Fruit fly (Drosophila melanogaster): ENCODE results near the gene CG9175.

Gene CG9175

DNA sequence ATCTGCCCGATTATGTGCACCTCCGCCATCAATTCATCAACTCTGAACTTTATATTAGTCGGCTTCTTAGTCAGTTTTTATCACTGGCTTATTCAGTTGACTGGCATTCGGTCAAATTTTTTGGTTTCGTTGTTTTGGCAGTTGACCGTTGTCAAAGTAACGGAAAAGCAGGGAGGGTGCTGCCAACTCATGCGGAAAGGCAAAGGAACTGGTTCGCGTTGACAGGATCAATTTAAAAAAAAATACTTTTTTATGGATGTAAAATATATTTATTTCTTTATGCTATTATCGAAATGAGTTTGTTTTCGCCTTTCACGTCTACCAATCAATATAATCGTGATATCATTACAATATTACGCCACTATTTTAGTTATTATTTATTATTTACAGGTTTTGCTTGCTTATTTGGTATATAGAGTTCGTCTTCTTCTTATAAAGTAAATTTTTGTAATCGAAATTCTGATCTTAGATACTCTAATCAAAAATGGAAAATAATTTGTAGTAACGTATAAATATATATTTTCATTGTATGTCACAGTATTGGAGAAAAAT, 31.8 kb upstream of the CG9175 start, which contains the start of the genes B9d2, tctn and CG9222:
B9d2 (minus strand) TSS at position 130 of the 552 bp plus-strand sequence.
tctn (minus strand) TSS at position 130 of the 552 bp plus-strand sequence.
CG9222 (plus strand) TSS at position 502 of the 552 bp plus-strand sequence.
- no peak for TF ChIP-seq Dfd (GFP tag; optimal IDR thresholded peaks at IDR 0.05)
- TF ChIP-seq br (GFP tag; optimal IDR thresholded peaks at IDR 0.05) = no peak
- no peak for TF ChIP-seq Abd-B (GFP tag; optimal IDR thresholded peaks at IDR 0.05)
- TF ChIP-seq Jra (GFP tag; optimal IDR thresholded peaks at IDR 0.05) = no peak
- TF ChIP-seq Hr78 (GFP tag; optimal IDR thresholded peaks at IDR 0.05) = no peak
- TF ChIP-seq woc (GFP tag; optimal IDR thresholded peaks at IDR 0.05) = no peak
- TF ChIP-seq OdsH (GFP tag; optimal IDR thresholded peaks at IDR 0.05) = no peak

DNA sequence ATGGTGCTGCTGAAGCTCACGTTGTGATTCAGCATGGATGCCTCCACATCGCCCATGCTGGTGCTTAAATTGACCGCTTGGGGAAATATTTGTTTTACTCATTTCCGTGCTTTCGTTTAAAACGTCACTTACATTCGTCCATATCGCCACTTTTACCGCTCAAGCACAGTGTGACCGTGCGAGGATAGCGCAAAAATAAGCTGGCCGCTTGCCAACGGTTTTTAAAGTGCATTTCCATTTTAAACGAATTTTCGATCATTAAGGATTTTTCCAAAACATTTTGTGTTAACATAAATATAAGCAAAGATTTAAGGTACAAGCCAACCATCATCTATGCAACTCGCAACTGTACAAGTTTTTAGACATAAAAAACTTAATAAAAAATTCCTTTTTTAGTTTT, 28.7 kb upstream of the CG9175 start, which contains the start of gene WDR79:
WDR79 (minus strand) TSS at position 298 of the 400 bp plus-strand sequence.
- TF ChIP-seq rgr (GFP tag; optimal IDR thresholded peaks at IDR 0.05) = peak; percentile 10
- no peak for TF ChIP-seq CrebA (GFP tag; optimal IDR thresholded peaks at IDR 0.05; ENCODE audit: borderline replicate concordance)
- no peak for TF ChIP-seq Jra (GFP tag; optimal IDR thresholded peaks at IDR 0.05)
- TF ChIP-seq tai (GFP tag; optimal IDR thresholded peaks at IDR 0.05) = no peak
- TF ChIP-seq jim (GFP tag; optimal IDR thresholded peaks at IDR 0.05) = no peak
- TF ChIP-seq dl (GFP tag; optimal IDR thresholded peaks at IDR 0.05; ENCODE audit: insufficient read depth in 1 of 2, partially characterized antibody in 2 of 2) = no peak
- no peak for TF ChIP-seq GATAd (GFP tag; optimal IDR thresholded peaks at IDR 0.05)
- no peak for TF ChIP-seq pan (optimal IDR thresholded peaks at IDR 0.05)

DNA sequence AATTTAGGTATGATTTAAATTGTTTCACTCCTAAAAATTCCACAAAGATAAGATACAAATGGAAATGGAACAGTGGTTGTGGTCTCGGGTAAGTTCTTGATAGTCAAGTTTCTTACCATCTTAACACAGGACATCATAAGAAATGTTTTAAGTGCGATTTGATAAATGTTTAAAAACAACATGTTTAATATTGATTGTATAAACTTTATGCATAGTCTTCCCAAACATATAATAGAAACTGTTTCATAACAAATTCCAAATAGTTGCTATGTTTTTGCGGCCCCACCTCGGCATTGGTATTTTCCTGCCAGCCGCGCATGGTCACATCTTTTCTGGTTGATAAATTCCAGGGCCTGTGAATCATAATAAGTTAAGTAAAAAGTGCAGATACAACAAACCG, 26.0 kb upstream of the CG9175 start, which contains the start of gene Arpc4:
Arpc4 (plus strand) TSS at position 318 of the 400 bp plus-strand sequence.
- TF ChIP-seq brk (GFP tag; optimal IDR thresholded peaks at IDR 0.05) (no peak), foxo (GFP tag; optimal IDR thresholded peaks at IDR 0.05) (peak in 1 of 2 experiments; percentile 56), OdsH (GFP tag; optimal IDR thresholded peaks at IDR 0.05) (peak; percentile 10), fru (GFP tag; optimal IDR thresholded peaks at IDR 0.05) (peak; percentile 46), Dif (GFP tag; optimal IDR thresholded peaks at IDR 0.05; ENCODE audit: partially characterized antibody) (no peak), psq (GFP tag; optimal IDR thresholded peaks at IDR 0.05) (peak; percentile 29), ey (GFP tag; optimal IDR thresholded peaks at IDR 0.05) (peak; percentile 43), h (GFP tag; optimal IDR thresholded peaks at IDR 0.05) (peak; percentile 52)

- TF ChIP-seq Abd-B (GFP tag; optimal IDR thresholded peaks at IDR 0.05) (no peak), Myc (optimal IDR thresholded peaks at IDR 0.05) (no peak), CG9705 (GFP tag; optimal IDR thresholded peaks at IDR 0.05) (no peak), fru (GFP tag; optimal IDR thresholded peaks at IDR 0.05) (no peak)
These were observed 19.4 kb upstream of the CG9175 start, which contains the start of gene CG31642 for dm6 chr2L:6118212-6118611. Gene CG31642 (plus strand): TSS chr2L:6118512.

- no peak for TF ChIP-seq woc (GFP tag; optimal IDR thresholded peaks at IDR 0.05)
- no peak for TF ChIP-seq jim (GFP tag; optimal IDR thresholded peaks at IDR 0.05)
- TF ChIP-seq Sp1 (GFP tag; optimal IDR thresholded peaks at IDR 0.05) = no peak
These were observed 12.0 kb upstream of the CG9175 start for dm6 chr2L:6110781-6111180.

DNA sequence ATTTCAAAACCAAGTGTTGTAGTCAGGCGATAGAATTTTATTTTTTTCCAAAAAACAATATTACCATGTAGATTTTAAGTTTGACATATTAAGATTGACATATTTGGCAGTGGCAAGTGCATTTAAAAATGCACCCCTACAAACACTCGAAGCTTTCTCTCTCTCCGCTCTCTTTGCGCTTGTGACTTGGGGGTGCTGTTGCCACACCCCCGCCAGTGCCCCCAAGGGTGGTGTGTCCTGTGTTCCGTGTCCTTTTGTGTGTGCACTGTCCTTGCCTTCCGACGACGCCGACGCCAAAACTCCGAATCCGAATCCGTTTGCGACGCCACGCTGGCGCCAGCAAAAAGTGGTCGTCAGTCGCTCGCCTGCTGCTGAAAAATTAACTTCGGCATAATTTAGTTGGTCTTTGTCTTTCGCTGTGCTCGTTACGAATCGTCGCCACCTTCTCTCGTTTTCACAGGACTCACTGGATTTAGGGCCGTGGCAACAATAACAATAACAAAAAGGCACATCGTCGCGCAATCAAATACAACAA, 10.6 kb upstream of the CG9175 start:
- TF ChIP-seq woc (GFP tag; optimal IDR thresholded peaks at IDR 0.05) (no peak), Hnf4 (GFP tag; optimal IDR thresholded peaks at IDR 0.05) (no peak), fru (GFP tag; optimal IDR thresholded peaks at IDR 0.05) (no peak), dl (GFP tag; optimal IDR thresholded peaks at IDR 0.05; ENCODE audit: insufficient read depth in 1 of 2, partially characterized antibody in 2 of 2) (no peak), Dfd (GFP tag; optimal IDR thresholded peaks at IDR 0.05) (no peak), CG9705 (GFP tag; optimal IDR thresholded peaks at IDR 0.05) (no peak), Sp1 (GFP tag; optimal IDR thresholded peaks at IDR 0.05) (no peak), HLH106 (tag; optimal IDR thresholded peaks at IDR 0.05) (no peak), Myc (optimal IDR thresholded peaks at IDR 0.05) (no peak), N (GFP tag; optimal IDR thresholded peaks at IDR 0.05) (no peak), dsf (GFP tag; optimal IDR thresholded peaks at IDR 0.05; ENCODE audit: borderline replicate concordance) (no peak), Hr83 (GFP tag; optimal IDR thresholded peaks at IDR 0.05; ENCODE audit: poor library complexity, severe bottlenecking) (no peak), tai (GFP tag; optimal IDR thresholded peaks at IDR 0.05) (no peak)
